Fruit fly (Drosophila melanogaster) whole organism, embryonic: ENCODE results near the gene Vps2.

Experiments used
- CG10209 ChIP-seq: fragments of 200-800 bp; sonication (Bioruptor generic); optimal IDR thresholded peaks from 3 replicates; lab custom pipeline; 2017; ENCODE audit warnings: missing biosample characterization, mild to moderate bottlenecking, missing genetic modification characterization, missing genetic modification reagents
- CG10274 ChIP-seq: fragments of 200-800 bp; sonication (Bioruptor generic); optimal IDR thresholded peaks from 3 replicates; lab custom pipeline; 2017; ENCODE audit warnings: missing biosample characterization, mild to moderate bottlenecking, missing genetic modification characterization
- CG10366 ChIP-seq: fragments of 200-800 bp; sonication (Bioruptor generic); IDR thresholded peaks from 2 replicates; pipeline ENCODE4 v1.3.6; 2022; ENCODE audit warnings: missing biosample characterization, missing genetic modification characterization
- CG12219 ChIP-seq: fragments of 200-800 bp; sonication (Bioruptor generic); optimal IDR thresholded peaks from 3 replicates; lab custom pipeline; 2018; ENCODE audit warnings: missing biosample characterization, mild to moderate bottlenecking, missing genetic modification characterization
- CG14014 ChIP-seq: fragments of 200-800 bp; sonication (Bioruptor generic); IDR thresholded peaks from 2 replicates; pipeline ENCODE4 v1.3.6; 2022; ENCODE audit warnings: missing biosample characterization, missing genetic modification characterization
- CG14667 ChIP-seq: fragments of 200-800 bp; sonication (Bioruptor generic); IDR thresholded peaks from 2 replicates; pipeline ENCODE4 v1.3.6; 2022; ENCODE audit warnings: missing biosample characterization, missing genetic modification characterization
- CG15269 ChIP-seq: fragments of 200-800 bp; sonication (Bioruptor generic); optimal IDR thresholded peaks from 2 replicates; lab custom pipeline; 2018; ENCODE audit warnings: missing biosample characterization, mild to moderate bottlenecking, missing genetic modification characterization, moderate library complexity
- CG16863 ChIP-seq: fragments of 200-800 bp; sonication (Bioruptor generic); optimal IDR thresholded peaks from 3 replicates; lab custom pipeline; 2016; ENCODE audit warnings: missing biosample characterization, missing genetic modification characterization
- CG32772 ChIP-seq: fragments of 200-800 bp; sonication (Bioruptor generic); IDR thresholded peaks from 2 replicates; pipeline ENCODE4 v1.3.6; 2022; ENCODE audit warnings: missing biosample characterization, missing genetic modification characterization
- CG34422 ChIP-seq: fragments of 200-800 bp; sonication (Bioruptor generic); IDR thresholded peaks from 3 replicates; pipeline ENCODE4 v1.3.6; 2022; ENCODE audit warnings: missing biosample characterization, missing genetic modification characterization
- CG4424 ChIP-seq: fragments of 200-800 bp; sonication (Bioruptor generic); optimal IDR thresholded peaks from 3 replicates; lab custom pipeline; 2016; ENCODE audit warnings: missing biosample characterization, missing genetic modification characterization
- CG4730 ChIP-seq: fragments of 200-800 bp; sonication (Bioruptor generic); IDR thresholded peaks from 2 replicates; pipeline ENCODE4 v1.3.6; 2022; ENCODE audit warnings: missing biosample characterization, missing genetic modification characterization
- CG5953 ChIP-seq: fragments of 200-800 bp; sonication (Bioruptor generic); IDR thresholded peaks from 2 replicates; pipeline ENCODE4 v1.3.6; 2022; ENCODE audit warnings: missing biosample characterization, missing genetic modification characterization
- CG6689 ChIP-seq: fragments of 200-800 bp; sonication (Bioruptor generic); IDR thresholded peaks from 2 replicates; pipeline ENCODE4 v1.3.6; 2022; ENCODE audit warnings: missing biosample characterization, missing genetic modification characterization
- CG7271 ChIP-seq: fragments of 200-800 bp; sonication (Bioruptor generic); optimal IDR thresholded peaks from 2 replicates; lab custom pipeline; 2018; ENCODE audit warnings: missing biosample characterization, mild to moderate bottlenecking, missing genetic modification characterization, moderate library complexity
- CG7556 ChIP-seq: fragments of 200-800 bp; sonication (Bioruptor generic); optimal IDR thresholded peaks from 2 replicates; lab custom pipeline; 2017; ENCODE audit warnings: missing biosample characterization, mild to moderate bottlenecking, missing genetic modification characterization
- CG7839 ChIP-seq: fragments of 200-800 bp; sonication (Bioruptor generic); optimal IDR thresholded peaks from 3 replicates; lab custom pipeline; 2018; ENCODE audit warnings: missing biosample characterization, mild to moderate bottlenecking, missing genetic modification characterization, moderate library complexity
- CG7987 ChIP-seq: fragments of 200-800 bp; sonication (Bioruptor generic); optimal IDR thresholded peaks from 2 replicates; lab custom pipeline; 2018; ENCODE audit warnings: missing biosample characterization, mild to moderate bottlenecking, missing genetic modification characterization, moderate library complexity
- CG8924 ChIP-seq: fragments of 200-800 bp; optimal IDR thresholded peaks from 3 replicates; lab custom pipeline; 2019; ENCODE audit warnings: missing biosample characterization, mild to moderate bottlenecking, missing genetic modification characterization, moderate library complexity
- CG9876 ChIP-seq: fragments of 200-800 bp; sonication (Bioruptor generic); optimal IDR thresholded peaks from 2 replicates; lab custom pipeline; 2016; ENCODE audit warnings: missing biosample characterization, missing genetic modification characterization
- CoRest ChIP-seq: fragments of 200-800 bp; sonication (Bioruptor generic); optimal IDR thresholded peaks from 3 replicates; lab custom pipeline; 2018; ENCODE audit warnings: missing biosample characterization, mild to moderate bottlenecking, missing genetic modification characterization, moderate library complexity
- HLH54F ChIP-seq: fragments of 200-800 bp; sonication (Bioruptor generic); optimal IDR thresholded peaks from 3 replicates; lab custom pipeline; 2016; ENCODE audit warnings: missing biosample characterization, missing genetic modification characterization
- HLHmδ ChIP-seq: fragments of 200-800 bp; sonication (Bioruptor generic); optimal IDR thresholded peaks from 2 replicates; lab custom pipeline; 2018; ENCODE audit warnings: missing biosample characterization, mild to moderate bottlenecking, missing genetic modification characterization, moderate library complexity
- Jarid2 ChIP-seq: fragments of 200-800 bp; sonication (Bioruptor generic); optimal IDR thresholded peaks from 3 replicates; lab custom pipeline; 2017; ENCODE audit warnings: mild to moderate bottlenecking, missing biosample characterization, missing genetic modification reagents, missing genetic modification characterization
- Lhr ChIP-seq: fragments of 200-800 bp; sonication (Bioruptor generic); optimal IDR thresholded peaks from 3 replicates; lab custom pipeline; 2017; ENCODE audit warnings: mild to moderate bottlenecking, missing biosample characterization, missing genetic modification reagents, missing genetic modification characterization
- MESR4 ChIP-seq: fragments of 200-800 bp; sonication (Bioruptor generic); optimal IDR thresholded peaks from 2 replicates; lab custom pipeline; 2018; ENCODE audit warnings: missing biosample characterization, mild to moderate bottlenecking, missing genetic modification characterization, moderate library complexity
- Mad ChIP-seq: fragments of 200-800 bp; sonication (Bioruptor generic); optimal IDR thresholded peaks from 2 replicates; lab custom pipeline; 2016; ENCODE audit warnings: missing biosample characterization, missing genetic modification characterization
- Mes4 ChIP-seq: fragments of 200-800 bp; sonication (Bioruptor generic); optimal IDR thresholded peaks from 2 replicates; lab custom pipeline; 2016; ENCODE audit warnings: missing biosample characterization, missing genetic modification characterization
- PHDP ChIP-seq: fragments of 200-800 bp; sonication (Bioruptor generic); optimal IDR thresholded peaks from 3 replicates; lab custom pipeline; 2018; ENCODE audit warnings: missing biosample characterization, mild to moderate bottlenecking, missing genetic modification characterization, moderate library complexity
- Six4 ChIP-seq: fragments of 200-800 bp; sonication (Bioruptor generic); optimal IDR thresholded peaks from 2 replicates; lab custom pipeline; 2016; ENCODE audit warnings: missing biosample characterization, missing genetic modification characterization
- Stat92E ChIP-seq, 3 experiments: fragments of >200 bp in 2 of 3; fragments of 200-800 bp in 1 of 3; sonication (Bioruptor generic) in 1 of 3; optimal IDR thresholded peaks; 2 replicates each; lab custom pipeline; 2017 to 2019; ENCODE audit warnings: missing biosample characterization in 3 of 3, missing genetic modification characterization in 3 of 3, mild to moderate bottlenecking in 1 of 3, moderate library complexity in 1 of 3
- abd-A ChIP-seq: fragments of 200-800 bp; sonication (Bioruptor generic); optimal IDR thresholded peaks from 3 replicates; lab custom pipeline; 2019; ENCODE audit warnings: missing biosample characterization, mild to moderate bottlenecking, missing genetic modification characterization, moderate library complexity
- al ChIP-seq: fragments of 200-800 bp; sonication (Bioruptor generic); IDR thresholded peaks from 2 replicates; pipeline ENCODE4 v1.3.6; 2022; ENCODE audit warnings: missing biosample characterization, missing genetic modification characterization
- bcd ChIP-seq: fragments of 200-800 bp; sonication (Bioruptor generic); optimal IDR thresholded peaks from 2 replicates; lab custom pipeline; 2017; ENCODE audit warnings: missing biosample characterization, mild to moderate bottlenecking, missing genetic modification characterization
- bsh ChIP-seq, 2 experiments: fragments of 200-800 bp; sonication (Bioruptor generic); optimal IDR thresholded peaks; 2 replicates each; lab custom pipeline; 2017 to 2018; ENCODE audit warnings: mild to moderate bottlenecking in 2 of 2, missing biosample characterization in 2 of 2, missing genetic modification characterization in 2 of 2, moderate library complexity in 1 of 2
- chn ChIP-seq: fragments of 200-800 bp; sonication (Bioruptor generic); optimal IDR thresholded peaks from 2 replicates; lab custom pipeline; 2016; ENCODE audit warnings: missing biosample characterization, missing genetic modification characterization
- danr ChIP-seq: fragments of 200-800 bp; sonication (Bioruptor generic); IDR thresholded peaks from 2 replicates; pipeline ENCODE4 v1.3.6; 2022; ENCODE audit warnings: missing biosample characterization, missing genetic modification characterization
- dimm ChIP-seq: fragments of 200-800 bp; sonication (Bioruptor generic); IDR thresholded peaks from 2 replicates; pipeline ENCODE4 v1.3.6; 2022; ENCODE audit warnings: missing biosample characterization, missing genetic modification characterization
- dysf ChIP-seq: fragments of 200-800 bp; sonication (Bioruptor generic); IDR thresholded peaks from 3 replicates; pipeline ENCODE4 v1.3.6; 2022; ENCODE audit warnings: missing biosample characterization, missing genetic modification characterization
- ems ChIP-seq: fragments of 200-800 bp; sonication (Bioruptor generic); optimal IDR thresholded peaks from 3 replicates; lab custom pipeline; 2016; ENCODE audit warnings: missing biosample characterization, missing genetic modification characterization
- hbn ChIP-seq: fragments of 200-800 bp; sonication (Bioruptor generic); IDR thresholded peaks from 2 replicates; pipeline ENCODE4 v1.3.6; 2022; ENCODE audit warnings: missing biosample characterization, missing genetic modification characterization; ENCODE audit not compliant: partially characterized antibody
- hth ChIP-seq: fragments of >200 bp; optimal IDR thresholded peaks from 2 replicates; lab custom pipeline; 2017; ENCODE audit warnings: inconsistent platforms
- mirr ChIP-seq: fragments of 200-800 bp; sonication (Bioruptor generic); optimal IDR thresholded peaks from 3 replicates; lab custom pipeline; 2018; ENCODE audit warnings: missing biosample characterization, mild to moderate bottlenecking, missing genetic modification characterization
- pita ChIP-seq: fragments of 200-800 bp; sonication (Bioruptor generic); optimal IDR thresholded peaks from 2 replicates; lab custom pipeline; 2017; ENCODE audit warnings: missing biosample characterization, mild to moderate bottlenecking, missing genetic modification characterization
- salm ChIP-seq: fragments of 200-800 bp; sonication (Bioruptor generic); optimal IDR thresholded peaks from 2 replicates; lab custom pipeline; 2018; ENCODE audit warnings: missing biosample characterization, mild to moderate bottlenecking, missing genetic modification characterization
- scrt ChIP-seq: fragments of 200-800 bp; sonication (Bioruptor generic); optimal IDR thresholded peaks from 2 replicates; lab custom pipeline; 2018; ENCODE audit warnings: missing biosample characterization, mild to moderate bottlenecking, missing genetic modification characterization, moderate library complexity
- sima ChIP-seq: fragments of 200-800 bp; sonication (Bioruptor generic); optimal IDR thresholded peaks from 2 replicates; lab custom pipeline; 2016; ENCODE audit warnings: missing biosample characterization, missing genetic modification characterization
- slou ChIP-seq: fragments of 200-800 bp; sonication (Bioruptor generic); optimal IDR thresholded peaks from 3 replicates; lab custom pipeline; 2016; ENCODE audit warnings: missing biosample characterization, missing genetic modification characterization
- sna ChIP-seq: fragments of 200-800 bp; sonication (Bioruptor generic); IDR thresholded peaks from 2 replicates; pipeline ENCODE4 v1.3.6; 2022; ENCODE audit warnings: missing biosample characterization, missing genetic modification characterization; ENCODE audit not compliant: partially characterized antibody
- tap ChIP-seq: fragments of 200-800 bp; optimal IDR thresholded peaks from 3 replicates; lab custom pipeline; 2019; ENCODE audit warnings: missing biosample characterization, mild to moderate bottlenecking, missing genetic modification characterization, moderate library complexity

Vps2 gene

dm6 chr3R:26098502-26099210 lies 46.0 kb downstream of the Vps2 start, which contains the start of gene dysf (continued):
- TF ChIP-seq sna (GFP tag; lab: Robert Waterston, UW) (no peak), Lhr (GFP tag; lab: Kevin White, UChicago) (no peak), CG7839 (tag; lab: Kevin White, UChicago) (peak; percentile 84), CG6689 (GFP tag; lab: Robert Waterston, UW) (peak; percentile 68; the same call in 1 of the 2 replicates), tap (tag; lab: Kevin White, UChicago) (peak; percentile 35), Stat92E (GFP tag; optimal IDR thresholded peaks at IDR 0.05; lab: Kevin White, UChicago) (no peak), CG15269 (tag; lab: Kevin White, UChicago) (peak; percentile 70), CG10366 (no peak; the same call in 1 of the 2 replicates), sima (GFP tag; lab: Kevin White, UChicago) (no peak), CG14667 (GFP tag; lab: Robert Waterston, UW) (no peak), CG10209 (GFP tag; lab: Kevin White, UChicago) (peak; percentile 72), dimm (GFP tag; lab: Robert Waterston, UW) (no peak), MESR4 (GFP tag; lab: Kevin White, UChicago) (no peak), Mad (GFP tag; lab: Kevin White, UChicago) (no peak), CG5953 (GFP tag; lab: Robert Waterston, UW) (no peak), CG16863 (GFP tag; lab: Kevin White, UChicago) (no peak), chn (GFP tag; lab: Kevin White, UChicago) (no peak), pita (GFP tag; lab: Kevin White, UChicago) (no peak), scrt (GFP tag; lab: Kevin White, UChicago) (peak; percentile 23), bcd (GFP tag; lab: Kevin White, UChicago) (peak; percentile 67), CG34422 (GFP tag; lab: Robert Waterston, UW) (no peak), CG7271 (tag; lab: Kevin White, UChicago) (peak; percentile 37), CG7556 (GFP tag; lab: Kevin White, UChicago) (peak; percentile 80), salm (no peak), CG7987 (GFP tag; lab: Kevin White, UChicago) (no peak), hth (lab: Kevin White, UChicago) (no peak), bsh (GFP tag; optimal IDR thresholded peaks at IDR 0.05; lab: Kevin White, UChicago) (peak; percentile 2 to 60), dysf (peak; percentile 89), hbn (GFP tag; lab: Robert Waterston, UW) (no peak), Jarid2 (GFP tag; lab: Kevin White, UChicago) (no peak), danr (peak; percentile 40; the same call in 1 of the 2 replicates), Mes4 (GFP tag; lab: Kevin White, UChicago) (no peak), slou (GFP tag; lab: Kevin White, UChicago) (no peak), HLH54F (no peak), PHDP (tag; lab: Kevin White, UChicago) (peak; percentile 57), CoRest (tag; lab: Kevin White, UChicago) (peak; percentile 89), Six4 (GFP tag; lab: Kevin White, UChicago) (peak; percentile 55), CG14014 (GFP tag; lab: Robert Waterston, UW) (no peak), CG12219 (no peak), CG9876 (no peak), CG4730 (GFP tag; lab: Robert Waterston, UW) (no peak), CG8924 (tag; lab: Kevin White, UChicago) (peak; percentile 88), abd-A (no peak), ems (GFP tag; lab: Kevin White, UChicago) (no peak), CG4424 (GFP tag; lab: Kevin White, UChicago) (peak; percentile 58), CG32772 (GFP tag; lab: Robert Waterston, UW) (peak; percentile 11; the same call in 1 of the 2 replicates), mirr (no peak), HLHmδ (GFP tag; lab: Kevin White, UChicago) (no peak), al (GFP tag; lab: Robert Waterston, UW) (peak; percentile 58), CG10274 (no peak)
